Worm (Caenorhabditis elegans) whole organism, mixed stage, embryonic: ENCODE results near the gene fbxa-199.

ENCODE experiments used
- elt-1 ChIP-seq: sonication (generic microtip); optimal IDR thresholded peaks from 2 replicates; lab custom pipeline; 2017; ENCODE audit warnings: missing genetic modification characterization, mild to moderate bottlenecking, missing compliant biosample characterization, antibody characterized with exemption, moderate library complexity, borderline replicate concordance; ENCODE audit not compliant: insufficient read depth
- lsy-2 ChIP-seq: fragments of 150-350 bp; optimal IDR thresholded peaks from 2 replicates; lab custom pipeline; 2014; ENCODE audit warnings: missing biosample characterization, missing genetic modification characterization
- unc-62 ChIP-seq: fragments of 150-350 bp; optimal IDR thresholded peaks from 2 replicates; lab custom pipeline; 2014; ENCODE audit warnings: missing biosample characterization, missing genetic modification reagents, missing genetic modification characterization

ce11 chrV:15445437-15445836, 46.8 kb upstream of the fbxa-199 start, which contains the start of gene srh-239:
- TF ChIP-seq lsy-2 (no peak), elt-1 (tag; lab: Kevin White, UChicago) (no peak), unc-62 (GFP tag; lab: Kevin White, UChicago) (no peak)
